Worm (Caenorhabditis elegans): Measurements from ENCODE around the gene nspg-14.

nspg-14 gene

DNA sequence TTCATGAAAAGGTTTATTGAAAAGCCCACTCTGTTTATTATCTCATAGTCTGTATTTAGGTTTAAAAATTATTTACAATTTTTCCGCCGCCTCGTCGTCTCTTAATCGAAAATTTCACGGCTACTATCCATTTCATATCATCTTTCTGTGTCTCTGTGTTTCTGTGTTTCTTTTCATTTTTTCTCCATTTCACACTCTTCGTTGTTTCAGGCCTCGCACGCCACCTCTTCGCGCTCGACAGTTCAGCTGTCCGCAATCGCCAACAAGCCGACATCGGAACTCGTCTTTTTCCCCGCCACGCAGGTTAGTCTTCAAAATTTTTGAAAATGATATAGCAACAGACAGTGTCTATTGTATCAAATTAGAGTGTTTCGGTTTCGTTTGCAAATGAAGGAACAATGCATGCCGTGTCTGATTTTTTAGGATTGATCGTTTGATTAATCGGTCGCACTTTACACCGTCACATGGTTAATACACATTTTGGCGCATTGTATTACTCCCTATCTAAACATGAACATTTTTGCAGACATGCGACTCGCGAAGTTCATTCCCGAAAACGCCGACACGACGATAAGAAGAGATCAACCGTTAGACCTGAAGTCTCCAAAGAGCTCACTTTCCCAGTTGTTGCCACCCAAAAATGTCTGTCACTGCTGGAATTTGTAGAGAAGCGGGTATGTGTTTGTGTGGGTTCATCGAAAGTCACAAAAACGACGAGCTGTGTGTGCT, 41.8 kb upstream of the nspg-14 start:
- TF ChIP-seq aha-1 (tag): peak; percentile 82
- no peak for TF ChIP-seq F37D6.2 (tag; optimal IDR thresholded peaks at IDR 0.05)
- TF ChIP-seq T26A8.4 (GFP tag; IDR thresholded peaks at IDR 0.05): no peak
- peak; percentile 28 for TF ChIP-seq dve-1 (tag; optimal IDR thresholded peaks at IDR 0.05; ENCODE audit: insufficient read depth)
- no peak for TF ChIP-seq daf-16 (GFP tag; optimal IDR thresholded peaks at IDR 0.05)
- peak; percentile 6 for TF ChIP-seq daf-16 (tag; optimal IDR thresholded peaks at IDR 0.05)
- no peak for TF ChIP-seq hif-1 (tag; optimal IDR thresholded peaks at IDR 0.05)
- TF ChIP-seq hlh-11 (tag; optimal IDR thresholded peaks at IDR 0.05): peak; percentile 46
- no peak for TF ChIP-seq dpl-1 (GFP tag; optimal IDR thresholded peaks at IDR 0.05)
- TF ChIP-seq duxl-1 (tag; optimal IDR thresholded peaks at IDR 0.05; ENCODE audit: poor library complexity): no peak
- TF ChIP-seq lir-3 (tag; optimal IDR thresholded peaks at IDR 0.05): no peak
- TF ChIP-seq madf-5 (GFP tag; IDR thresholded peaks at IDR 0.05): no peak
- TF ChIP-seq F44E2.7 (GFP tag; IDR thresholded peaks at IDR 0.05): no peak
- peak; percentile 34 for TF ChIP-seq mxl-3 (GFP tag; optimal IDR thresholded peaks at IDR 0.05)
- peak; percentile 36 for TF ChIP-seq dmd-6 (GFP tag; IDR thresholded peaks at IDR 0.05)
- TF ChIP-seq nhr-28 (tag; optimal IDR thresholded peaks at IDR 0.05): peak; percentile 30

DNA sequence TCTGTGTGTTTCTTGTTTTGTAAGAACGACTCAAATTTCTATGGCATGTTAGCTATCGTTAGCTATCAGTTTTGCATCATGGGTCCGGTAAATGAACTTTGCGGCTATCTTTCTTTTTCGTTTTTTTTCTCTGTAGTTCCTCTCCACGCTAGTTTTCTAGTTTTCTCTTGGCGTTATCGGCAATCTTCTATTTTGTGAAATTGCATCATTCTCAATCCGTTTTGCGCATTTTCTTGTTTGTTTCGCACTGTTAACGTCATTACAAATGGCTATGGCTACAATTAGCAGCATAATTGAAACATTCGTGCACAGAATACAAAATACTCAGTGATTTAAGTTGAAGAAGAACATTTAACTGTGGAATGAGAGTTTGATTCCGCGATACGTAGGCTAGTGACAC, 39.8 kb upstream of the nspg-14 start:
- TF ChIP-seq nhr-6 (tag; optimal IDR thresholded peaks at IDR 0.05): no peak
- TF ChIP-seq nhr-28 (tag; optimal IDR thresholded peaks at IDR 0.05): peak; percentile 72
- no peak for TF ChIP-seq set-16 (GFP tag; IDR thresholded peaks at IDR 0.05)
- TF ChIP-seq ces-1 (GFP tag; optimal IDR thresholded peaks at IDR 0.05): peak; percentile 23
- no peak for TF ChIP-seq madf-5 (GFP tag; IDR thresholded peaks at IDR 0.05)
- TF ChIP-seq nhr-111 (GFP tag; optimal IDR thresholded peaks at IDR 0.05): no peak
- peak; percentile 23 for TF ChIP-seq mes-2 (tag; optimal IDR thresholded peaks at IDR 0.05; ENCODE audit: poor library complexity, severe bottlenecking)
- no peak for TF ChIP-seq ceh-44 (GFP tag; IDR thresholded peaks at IDR 0.05)
- no peak for TF ChIP-seq nhr-42 (GFP tag; IDR thresholded peaks at IDR 0.05)
- no peak for TF ChIP-seq ceh-62 (tag; optimal IDR thresholded peaks at IDR 0.05)
- no peak for TF ChIP-seq T20F7.1 (GFP tag; optimal IDR thresholded peaks at IDR 0.05)
- TF ChIP-seq skn-1 (tag; optimal IDR thresholded peaks at IDR 0.05): no peak
- no peak for TF ChIP-seq zip-2 (tag; optimal IDR thresholded peaks at IDR 0.05)
- TF ChIP-seq dpl-1 (GFP tag; optimal IDR thresholded peaks at IDR 0.05): no peak
- TF ChIP-seq fos-1 (tag; optimal IDR thresholded peaks at IDR 0.05): no peak
- no peak for TF ChIP-seq php-3 (GFP tag; IDR thresholded peaks at IDR 0.05)
- no peak for TF ChIP-seq mxl-2 (GFP tag; conservative IDR thresholded peaks at IDR 0.05)
- TF ChIP-seq hmg-1.1 (GFP tag; IDR thresholded peaks at IDR 0.05): no peak
- no peak for TF ChIP-seq mep-1 (tag; optimal IDR thresholded peaks at IDR 0.05)
- TF ChIP-seq cey-2 (tag; optimal IDR thresholded peaks at IDR 0.05; ENCODE audit: borderline replicate concordance, insufficient read depth): no peak
- peak; percentile 32 for TF ChIP-seq aha-1 (tag)
- TF ChIP-seq zip-11 (GFP tag; IDR thresholded peaks at IDR 0.05): no peak
- TF ChIP-seq hif-1 (tag; optimal IDR thresholded peaks at IDR 0.05): no peak
- no peak for TF ChIP-seq lin-38 (GFP tag; IDR thresholded peaks at IDR 0.05)

DNA sequence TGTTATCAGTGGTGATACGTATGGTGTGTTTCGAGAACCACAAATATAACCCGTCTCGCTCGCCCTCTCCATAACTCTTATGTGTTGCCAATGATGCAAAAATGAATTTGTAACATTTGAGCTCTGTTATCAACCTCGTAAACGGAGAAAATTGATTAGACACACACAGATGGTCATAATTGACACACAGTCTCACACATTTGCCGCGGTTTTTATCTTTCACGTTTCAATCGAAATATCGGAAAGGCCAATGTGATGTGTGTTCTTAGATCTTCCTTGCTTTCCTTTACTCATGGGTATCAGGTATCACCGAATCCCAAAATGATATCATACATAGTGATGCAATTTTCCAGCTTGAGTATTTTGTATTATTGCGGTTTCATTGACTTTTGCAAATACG, 39.3 kb upstream of the nspg-14 start:
- TF ChIP-seq snpc-1.2 (GFP tag; IDR thresholded peaks at IDR 0.05) (no peak), F10B5.3 (tag; optimal IDR thresholded peaks at IDR 0.05) (no peak), nhr-76 (tag; optimal IDR thresholded peaks at IDR 0.05) (no peak), mdt-29 (GFP tag; IDR thresholded peaks at IDR 0.05) (no peak), daf-16 (GFP tag; optimal IDR thresholded peaks at IDR 0.05) (peak in 1 of 2 experiments; percentile 47), daf-16 (tag; optimal IDR thresholded peaks at IDR 0.05) (peak; percentile 97), ceh-32 (tag; optimal IDR thresholded peaks at IDR 0.05; ENCODE audit: poor library complexity) (no peak), F44E2.7 (GFP tag; IDR thresholded peaks at IDR 0.05) (no peak), ceh-20 (GFP tag; IDR thresholded peaks at IDR 0.05) (no peak), daf-8 (GFP tag; IDR thresholded peaks at IDR 0.05) (no peak), daf-12 (tag; optimal IDR thresholded peaks at IDR 0.05) (no peak), spr-1 (tag; optimal IDR thresholded peaks at IDR 0.05) (no peak), lin-38 (GFP tag; IDR thresholded peaks at IDR 0.05) (no peak), nhr-48 (tag; optimal IDR thresholded peaks at IDR 0.05) (peak; percentile 43), lsy-2 (tag; optimal IDR thresholded peaks at IDR 0.05) (peak in 1 of 2 experiments; percentile 45), ZK546.5 (tag; optimal IDR thresholded peaks at IDR 0.05) (no peak), unc-39 (tag; optimal IDR thresholded peaks at IDR 0.05) (no peak), hlh-11 (tag; optimal IDR thresholded peaks at IDR 0.05) (peak; percentile 96), mxl-3 (GFP tag; optimal IDR thresholded peaks at IDR 0.05) (peak; percentile 77)
